Worm (Caenorhabditis elegans) whole organism, dauer: ENCODE measurements around the gene dsc-1.

ENCODE experiments used
- unc-62 ChIP-seq: sonication (generic microtip); optimal IDR thresholded peaks from 2 replicates; lab custom pipeline; 2017; ENCODE audit warnings: missing biosample characterization, missing genetic modification reagents, missing genetic modification characterization

dsc-1 gene

ce11 chrX:15055914-15056313 lies 21.3 kb upstream of the dsc-1 start, which contains the start of gene H03G16.7:
Gene H03G16.7 (minus strand): TSS chrX:15056014.
- TF ChIP-seq unc-62 (GFP tag; lab: Kevin White, UChicago): no peak

- no peak for TF ChIP-seq unc-62 (GFP tag; lab: Kevin White, UChicago)
Measured at ce11 chrX:15053223-15053933, 18.7 kb upstream of the dsc-1 start, which contains the start of gene H03G16.1. Gene H03G16.1 (plus strand): TSS chrX:15053883.

- no peak for TF ChIP-seq unc-62 (GFP tag; lab: Kevin White, UChicago)
Measured at ce11 chrX:15052385-15052784, 17.8 kb upstream of the dsc-1 start, which contains the start of gene H03G16.6. Gene H03G16.6 (plus strand): TSS chrX:15052685.

ce11 chrX:15050006-15050405 lies 15.4 kb upstream of the dsc-1 start:
- TF ChIP-seq unc-62 (GFP tag; lab: Kevin White, UChicago): no peak

DNA sequence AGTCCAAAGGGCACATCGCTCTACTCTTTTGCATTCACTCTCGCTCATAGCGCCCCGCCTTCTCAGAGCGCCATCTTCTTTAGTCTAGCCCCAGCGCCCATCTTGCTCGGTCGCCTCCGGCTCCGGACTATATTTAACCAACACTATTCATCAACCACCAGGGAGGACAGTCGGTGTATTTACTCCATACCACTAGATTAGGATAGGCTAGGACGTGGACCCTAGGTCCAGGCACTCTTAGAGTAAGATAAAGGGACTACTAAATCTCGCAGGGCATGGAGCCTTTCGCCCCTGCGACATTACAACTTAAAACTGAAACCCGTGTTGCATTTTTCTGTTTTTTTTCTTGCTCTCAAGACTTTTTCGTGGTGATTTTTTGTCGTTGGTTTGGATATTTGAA lies 12.9 kb upstream of the dsc-1 start:
- TF ChIP-seq unc-62 (GFP tag; lab: Kevin White, UChicago): no peak

DNA sequence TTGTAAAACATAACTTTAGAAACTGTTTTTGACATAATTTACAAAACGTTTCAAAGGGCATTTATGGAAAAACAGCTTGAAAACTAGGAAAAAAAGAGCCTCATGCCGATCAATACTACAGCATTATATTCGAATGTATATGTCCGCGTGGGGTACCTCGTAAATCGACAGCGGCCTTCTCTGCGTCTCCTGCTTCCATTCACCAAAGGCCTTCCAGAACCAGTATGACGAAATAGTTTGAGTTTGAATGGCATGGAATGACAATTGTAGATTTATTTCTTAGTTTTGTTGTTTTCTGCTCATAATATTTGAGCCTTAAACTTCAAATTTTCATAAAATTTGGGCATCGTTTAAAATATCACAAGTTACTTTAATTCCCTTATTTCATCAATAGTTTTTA lies 10.8 kb upstream of the dsc-1 start:
- no peak for TF ChIP-seq unc-62 (GFP tag; lab: Kevin White, UChicago)

DNA sequence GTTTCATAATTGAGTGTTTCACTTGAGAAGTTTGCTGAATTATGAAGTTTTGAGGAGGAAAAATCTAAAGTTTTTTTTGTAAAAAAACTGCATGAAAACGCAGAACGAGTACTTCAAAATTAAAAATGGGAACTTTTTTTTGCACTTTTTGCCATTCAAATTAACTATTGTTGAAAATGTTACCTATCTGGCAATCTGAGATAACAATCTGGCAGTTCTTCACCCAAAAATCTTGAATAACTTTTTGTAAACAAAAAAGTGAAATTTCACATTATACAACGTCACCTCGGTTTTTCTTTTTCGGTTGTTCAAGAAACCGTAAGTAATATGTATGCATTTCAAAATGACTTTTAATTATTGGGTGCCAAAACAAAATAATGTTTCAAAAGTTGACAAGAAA lies 7.9 kb upstream of the dsc-1 start:
- no peak for TF ChIP-seq unc-62 (GFP tag; lab: Kevin White, UChicago)

DNA sequence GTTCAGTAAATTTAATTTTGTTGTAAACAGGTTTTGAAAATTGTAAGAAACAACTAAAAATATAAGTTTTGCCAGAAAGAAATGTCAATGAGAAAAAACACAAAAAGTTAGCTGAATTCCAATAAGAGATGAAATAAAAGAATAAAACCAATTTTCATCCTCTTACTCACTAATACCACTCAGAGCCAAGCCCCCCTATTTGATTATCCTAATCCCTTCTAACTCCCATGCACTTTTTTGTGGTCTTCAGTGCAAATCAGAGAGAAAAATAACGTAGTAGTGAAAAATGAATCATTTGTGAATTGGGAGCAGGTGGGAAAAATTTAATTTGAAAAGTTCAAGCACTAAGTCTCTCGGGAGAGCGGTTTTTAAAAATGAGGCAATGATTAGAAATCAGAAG lies 6.7 kb upstream of the dsc-1 start:
- no peak for TF ChIP-seq unc-62 (GFP tag; lab: Kevin White, UChicago)

DNA sequence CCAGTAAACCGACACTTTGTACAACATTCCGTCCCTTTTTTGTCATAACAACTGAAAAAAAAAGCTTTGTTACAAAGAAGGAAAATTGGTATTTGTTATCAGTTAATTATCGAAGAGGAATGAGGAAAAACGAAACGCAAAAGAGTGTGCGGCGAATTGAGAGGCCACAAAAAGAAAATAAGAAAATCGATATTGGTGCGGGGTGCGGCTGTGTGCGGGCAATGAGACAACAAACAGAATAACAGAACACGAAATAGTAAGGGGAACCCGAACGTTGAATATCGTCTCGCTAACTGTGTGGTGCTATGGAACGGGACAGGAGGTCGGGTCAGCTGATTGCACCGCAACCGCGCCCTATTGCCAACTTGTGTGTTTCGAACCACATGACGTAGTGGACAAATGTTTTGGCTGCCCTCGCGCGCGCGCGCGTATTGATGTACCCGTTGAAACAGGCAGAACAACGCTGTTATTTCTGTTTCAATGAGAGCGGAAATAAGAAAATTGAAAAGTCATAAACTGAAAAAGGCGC lies 6.0 kb upstream of the dsc-1 start, which contains the start of gene C18B12.4:
TSS of gene C18B12.4 (minus strand) at position 51 of the 529 bp plus-strand sequence.
- TF ChIP-seq unc-62 (GFP tag; lab: Kevin White, UChicago): no peak

- TF ChIP-seq unc-62 (GFP tag; lab: Kevin White, UChicago): no peak
Measured at ce11 chrX:15039696-15040212, 5.1 kb upstream of the dsc-1 start.

- TF ChIP-seq unc-62 (GFP tag; lab: Kevin White, UChicago): no peak
Measured at ce11 chrX:15039029-15039695, 4.5 kb upstream of the dsc-1 start.

DNA sequence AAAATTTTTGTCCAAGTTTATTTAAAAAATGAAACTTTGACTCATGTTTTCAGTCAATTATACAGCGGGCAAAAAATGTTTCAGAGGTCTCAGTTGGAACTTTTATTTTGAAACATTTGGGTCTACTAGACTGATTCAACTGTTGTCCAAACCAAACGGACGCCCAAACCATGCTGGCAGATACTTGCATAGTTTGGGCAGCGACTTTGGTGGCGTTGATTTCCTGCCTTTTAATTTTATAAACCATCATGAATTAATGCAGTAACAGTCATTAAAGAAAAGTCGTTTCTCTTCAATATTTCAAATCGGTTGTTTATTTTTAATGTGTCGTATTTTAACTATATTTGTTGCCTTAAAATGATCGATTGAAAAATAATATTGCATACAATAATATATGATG lies 1.7 kb upstream of the dsc-1 start:
- no peak for TF ChIP-seq unc-62 (GFP tag; lab: Kevin White, UChicago)

DNA sequence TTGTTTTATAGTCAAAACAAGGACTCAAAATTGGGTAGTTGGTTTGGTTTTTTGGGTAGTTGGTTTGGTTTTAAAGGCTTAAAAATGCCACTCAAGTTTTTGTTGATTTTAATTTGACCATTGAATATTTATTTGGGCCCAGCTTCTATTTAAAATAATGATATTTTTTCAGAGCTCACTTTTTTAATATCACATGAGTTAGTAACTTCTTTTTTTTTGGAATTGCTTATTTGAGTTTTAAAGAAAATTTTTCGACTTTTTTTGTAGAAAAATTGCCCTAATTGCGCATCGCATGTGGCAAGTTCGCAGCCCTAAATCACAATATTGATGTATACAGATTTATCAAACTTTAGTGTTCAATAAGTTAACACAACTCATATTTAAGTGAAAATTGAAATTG lies 1.1 kb upstream of the dsc-1 start:
- TF ChIP-seq unc-62 (GFP tag; lab: Kevin White, UChicago): no peak

DNA sequence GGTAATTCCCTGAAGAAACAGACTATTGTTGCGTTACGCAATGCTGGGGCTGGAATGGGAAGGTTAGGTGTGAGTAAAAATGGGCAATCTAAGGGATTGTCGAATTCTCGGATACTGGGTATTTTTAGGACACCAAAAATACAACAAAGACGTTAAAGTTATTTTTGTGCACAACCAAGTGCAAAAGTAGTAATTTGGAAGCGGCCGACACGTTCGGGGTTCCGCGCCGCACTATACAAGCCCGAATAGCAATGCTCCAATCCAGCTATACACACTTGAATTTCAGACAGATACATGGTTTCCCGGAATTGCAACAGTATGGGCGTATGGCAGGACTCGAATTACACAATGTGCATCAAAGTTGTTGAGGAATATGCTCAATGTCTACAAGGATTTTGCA lies 6.6 kb downstream of the dsc-1 start:
- no peak for TF ChIP-seq unc-62 (GFP tag; lab: Kevin White, UChicago)

ce11 chrX:15027566-15027965 lies 7.1 kb downstream of the dsc-1 start:
- no peak for TF ChIP-seq unc-62 (GFP tag; lab: Kevin White, UChicago)

ce11 chrX:15026008-15026407 lies 8.6 kb downstream of the dsc-1 start, which contains the start of gene seb-3:
Gene seb-3 (plus strand): TSS chrX:15026308.
- TF ChIP-seq unc-62 (GFP tag; lab: Kevin White, UChicago): no peak
